Fruit fly (Drosophila melanogaster): Measurements from ENCODE around the gene CG14323.

The CG14323 gene

DNA sequence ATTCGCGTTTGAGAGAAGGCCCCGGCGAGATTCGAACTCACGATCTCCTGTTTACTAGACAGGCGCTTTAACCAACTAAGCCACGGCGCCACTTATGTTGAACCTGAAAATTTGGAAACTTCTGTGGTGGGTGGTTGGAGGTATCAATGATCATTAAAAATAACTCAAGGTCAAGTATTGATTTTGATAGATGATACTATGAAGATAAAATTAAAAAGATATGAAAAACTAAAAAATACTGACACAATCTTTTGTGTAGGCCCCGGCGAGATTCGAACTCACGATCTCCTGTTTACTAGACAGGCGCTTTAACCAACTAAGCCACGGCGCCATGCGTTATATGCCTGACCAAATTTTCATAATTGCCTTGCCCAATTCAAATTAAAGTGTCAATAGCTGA lies 2.6 kb upstream of the CG14323 start (continued):
- TF ChIP-seq Atf3 (GFP tag; optimal IDR thresholded peaks at IDR 0.05) = no peak
- no peak for TF ChIP-seq CG8765 (GFP tag; IDR thresholded peaks at IDR 0.05)
- peak; percentile 82 for TF ChIP-seq sens (GFP tag)
- peak; percentile 24; the same call in 1 of the 2 replicates for TF ChIP-seq hbn (GFP tag; IDR thresholded peaks at IDR 0.05; ENCODE audit: partially characterized antibody)
- peak in 1 of 2 experiments; percentile 11 for TF ChIP-seq Eip74EF (GFP tag; optimal IDR thresholded peaks at IDR 0.05)
- TF ChIP-seq CG42726 (GFP tag; IDR thresholded peaks at IDR 0.05; ENCODE audit: partially characterized antibody) = peak; percentile 69; the same call in 1 of the 2 replicates
- no peak for TF ChIP-seq CG30020 (tag; optimal IDR thresholded peaks at IDR 0.05)
- no peak for TF ChIP-seq dimm (GFP tag; IDR thresholded peaks at IDR 0.05)
- no peak for TF ChIP-seq TFAM (GFP tag; optimal IDR thresholded peaks at IDR 0.05)
- peak; percentile 56; the same call in 1 of the 4 replicates for TF ChIP-seq chinmo (GFP tag; IDR thresholded peaks at IDR 0.05; ENCODE audit: partially characterized antibody)
- TF ChIP-seq zen2 (GFP tag; IDR thresholded peaks at IDR 0.05; ENCODE audit: partially characterized antibody) = 0 out of 3 replicates have a peak, but pooled peaks have one; percentile 37
- peak; percentile 99 for TF ChIP-seq Bdp1 (GFP tag; optimal IDR thresholded peaks at IDR 0.05)
- TF ChIP-seq aop (GFP tag; IDR thresholded peaks at IDR 0.05) = 0 out of 2 replicates have a peak, but pooled peaks have one; percentile 21
- TF ChIP-seq NC2β (GFP tag; optimal IDR thresholded peaks at IDR 0.05) = no peak
- no peak for TF ChIP-seq pb (GFP tag; optimal IDR thresholded peaks at IDR 0.05)
- peak; percentile 61; the same call in 1 of the 2 replicates for TF ChIP-seq sna (GFP tag; IDR thresholded peaks at IDR 0.05; ENCODE audit: partially characterized antibody)
- TF ChIP-seq inv (GFP tag; IDR thresholded peaks at IDR 0.05; ENCODE audit: partially characterized antibody) = peak; percentile 45; the same call in 1 of the 2 replicates
- peak; percentile 69 for TF ChIP-seq vnd (GFP tag; IDR thresholded peaks at IDR 0.05; ENCODE audit: partially characterized antibody)
- peak; percentile 78; the same call in 2 of the 3 replicates for TF ChIP-seq Opbp (GFP tag; IDR thresholded peaks at IDR 0.05; ENCODE audit: partially characterized antibody)
- TF ChIP-seq eyg (GFP tag; optimal IDR thresholded peaks at IDR 0.05) = no peak
- TF ChIP-seq Hr78 (GFP tag; optimal IDR thresholded peaks at IDR 0.05) = no peak
- peak; percentile 60; the same call in 1 of the 3 replicates for TF ChIP-seq knrl (GFP tag; IDR thresholded peaks at IDR 0.05; ENCODE audit: partially characterized antibody)
- TF ChIP-seq Bteb2 (GFP tag; optimal IDR thresholded peaks at IDR 0.05) = no peak
- TF ChIP-seq exex (tag; optimal IDR thresholded peaks at IDR 0.05) = peak; percentile 59
- TF ChIP-seq CG3838 (GFP tag; optimal IDR thresholded peaks at IDR 0.05) = no peak
- TF ChIP-seq sr (GFP tag; IDR thresholded peaks at IDR 0.05) = no peak
- TF ChIP-seq Dll (GFP tag; IDR thresholded peaks at IDR 0.05; ENCODE audit: partially characterized antibody) = peak; percentile 61; the same call in 3 of the 4 replicates
- peak; percentile 68 for TF ChIP-seq CG14860 (GFP tag; IDR thresholded peaks at IDR 0.05; ENCODE audit: partially characterized antibody)
- TF ChIP-seq CG3065 (GFP tag; optimal IDR thresholded peaks at IDR 0.05) = no peak
- TF ChIP-seq Med (GFP tag) = peak; percentile 55
- TF ChIP-seq CG15073 (GFP tag; optimal IDR thresholded peaks at IDR 0.05) = no peak
- peak; percentile 26; the same call in 1 of the 3 replicates for TF ChIP-seq zfh1 (GFP tag; IDR thresholded peaks at IDR 0.05)
- no peak for TF ChIP-seq CG13775 (GFP tag; optimal IDR thresholded peaks at IDR 0.05)
- peak in 1 of 3 experiments; percentile 54 for TF ChIP-seq Stat92E (GFP tag; optimal IDR thresholded peaks at IDR 0.05)
- peak; percentile 55; the same call in 1 of the 2 replicates for TF ChIP-seq CG13287 (GFP tag; IDR thresholded peaks at IDR 0.05; ENCODE audit: partially characterized antibody)
- TF ChIP-seq stc (GFP tag; IDR thresholded peaks at IDR 0.05) = no peak
- peak; percentile 84; the same call in 2 of the 3 replicates for TF ChIP-seq so (GFP tag; IDR thresholded peaks at IDR 0.05)
- peak; percentile 0 for TF ChIP-seq CG4328 (GFP tag; optimal IDR thresholded peaks at IDR 0.05)
- no peak for TF ChIP-seq CrebB (tag; optimal IDR thresholded peaks at IDR 0.05)
- TF ChIP-seq CG16813 (GFP tag; IDR thresholded peaks at IDR 0.05; ENCODE audit: partially characterized antibody) = peak; percentile 85
- no peak for TF ChIP-seq HHEX (GFP tag; optimal IDR thresholded peaks at IDR 0.05)
- TF ChIP-seq Doc3 (GFP tag; IDR thresholded peaks at IDR 0.05; ENCODE audit: partially characterized antibody) = no peak
- TF ChIP-seq ftz-f1 (GFP tag; optimal IDR thresholded peaks at IDR 0.05) = peak; percentile 31
- peak; percentile 74 for TF ChIP-seq Scr (GFP tag; IDR thresholded peaks at IDR 0.05; ENCODE audit: partially characterized antibody)

Data from whole organism, embryonic.